Fruit fly (Drosophila melanogaster): ENCODE results near the gene ND-PDSW.
A peak's percentile ranks its signal among the peaks of the same experiment; 100 is the strongest.

The ND-PDSW gene

dm6 chr2L:3475168-3475567, 9.2 kb downstream of the ND-PDSW start:
- TF ChIP-seq fru (GFP tag; optimal IDR thresholded peaks at IDR 0.05) (peak; percentile 29), jim (GFP tag; optimal IDR thresholded peaks at IDR 0.05) (no peak), h (GFP tag; optimal IDR thresholded peaks at IDR 0.05) (peak; percentile 57), foxo (GFP tag; optimal IDR thresholded peaks at IDR 0.05) (peak in 1 of 2 experiments; percentile 28), rgr (GFP tag; optimal IDR thresholded peaks at IDR 0.05) (peak; percentile 57), GATAd (GFP tag; optimal IDR thresholded peaks at IDR 0.05) (no peak), woc (GFP tag; optimal IDR thresholded peaks at IDR 0.05) (no peak), Hnf4 (GFP tag; optimal IDR thresholded peaks at IDR 0.05) (peak; percentile 87), Rel (GFP tag; optimal IDR thresholded peaks at IDR 0.05) (no peak), Rel (tag; optimal IDR thresholded peaks at IDR 0.05) (peak; percentile 14), psq (GFP tag; optimal IDR thresholded peaks at IDR 0.05) (peak; percentile 38), CG9705 (GFP tag; optimal IDR thresholded peaks at IDR 0.05) (no peak), ey (GFP tag; optimal IDR thresholded peaks at IDR 0.05) (peak; percentile 31), usp (GFP tag; optimal IDR thresholded peaks at IDR 0.05) (no peak), tai (GFP tag; optimal IDR thresholded peaks at IDR 0.05) (no peak), Sp1 (GFP tag; optimal IDR thresholded peaks at IDR 0.05) (peak; percentile 41), HLH106 (tag; optimal IDR thresholded peaks at IDR 0.05) (peak; percentile 45), OdsH (GFP tag; optimal IDR thresholded peaks at IDR 0.05) (peak; percentile 40), sage (GFP tag; optimal IDR thresholded peaks at IDR 0.05) (no peak)

- TF ChIP-seq HLH106 (tag; optimal IDR thresholded peaks at IDR 0.05) (peak; percentile 3), foxo (GFP tag; optimal IDR thresholded peaks at IDR 0.05) (peak in 1 of 2 experiments; percentile 35), fru (GFP tag; optimal IDR thresholded peaks at IDR 0.05) (peak; percentile 41), dl (GFP tag; optimal IDR thresholded peaks at IDR 0.05; ENCODE audit: insufficient read depth in 1 of 2, partially characterized antibody in 2 of 2) (no peak), Hr83 (GFP tag; optimal IDR thresholded peaks at IDR 0.05; ENCODE audit: poor library complexity, severe bottlenecking) (no peak), Sp1 (GFP tag; optimal IDR thresholded peaks at IDR 0.05) (no peak), rgr (GFP tag; optimal IDR thresholded peaks at IDR 0.05) (peak; percentile 27), Abd-B (GFP tag; optimal IDR thresholded peaks at IDR 0.05) (no peak), N (GFP tag; optimal IDR thresholded peaks at IDR 0.05) (no peak), Dfd (GFP tag; optimal IDR thresholded peaks at IDR 0.05) (no peak), Vsx2 (GFP tag; optimal IDR thresholded peaks at IDR 0.05; ENCODE audit: partially characterized antibody) (no peak), dmrt93B (GFP tag; optimal IDR thresholded peaks at IDR 0.05) (peak; percentile 10), ey (GFP tag; optimal IDR thresholded peaks at IDR 0.05) (peak; percentile 11), lola (GFP tag; optimal IDR thresholded peaks at IDR 0.05) (no peak)
Measured at dm6 chr2L:3475948-3476347, 10.0 kb downstream of the ND-PDSW start.

dm6 chr2L:3476399-3477056, 10.6 kb downstream of the ND-PDSW start:
- TF ChIP-seq brk (GFP tag; optimal IDR thresholded peaks at IDR 0.05) (no peak), Hr83 (GFP tag; optimal IDR thresholded peaks at IDR 0.05; ENCODE audit: poor library complexity, severe bottlenecking) (peak; percentile 9)

dm6 chr2L:3477057-3477755, 11.2 kb downstream of the ND-PDSW start:
- no peak for TF ChIP-seq sage (GFP tag; optimal IDR thresholded peaks at IDR 0.05)
- TF ChIP-seq jim (GFP tag; optimal IDR thresholded peaks at IDR 0.05) = no peak
- no peak for TF ChIP-seq OdsH (GFP tag; optimal IDR thresholded peaks at IDR 0.05)
- TF ChIP-seq rgr (GFP tag; optimal IDR thresholded peaks at IDR 0.05) = no peak
- peak; percentile 10 for TF ChIP-seq woc (GFP tag; optimal IDR thresholded peaks at IDR 0.05)
- TF ChIP-seq sv (GFP tag; optimal IDR thresholded peaks at IDR 0.05) = peak; percentile 2
- peak in 1 of 2 experiments; percentile 1 for TF ChIP-seq foxo (GFP tag; optimal IDR thresholded peaks at IDR 0.05)
- TF ChIP-seq pan (optimal IDR thresholded peaks at IDR 0.05) = no peak
- no peak for TF ChIP-seq CG9705 (GFP tag; optimal IDR thresholded peaks at IDR 0.05)
- TF ChIP-seq HLH106 (tag; optimal IDR thresholded peaks at IDR 0.05) = no peak
- TF ChIP-seq fru (GFP tag; optimal IDR thresholded peaks at IDR 0.05) = no peak
- TF ChIP-seq Vsx2 (GFP tag; optimal IDR thresholded peaks at IDR 0.05; ENCODE audit: partially characterized antibody) = no peak
